Fruit fly (Drosophila melanogaster): ENCODE data around the gene ATPsynCF6.

The ATPsynCF6 gene

DNA sequence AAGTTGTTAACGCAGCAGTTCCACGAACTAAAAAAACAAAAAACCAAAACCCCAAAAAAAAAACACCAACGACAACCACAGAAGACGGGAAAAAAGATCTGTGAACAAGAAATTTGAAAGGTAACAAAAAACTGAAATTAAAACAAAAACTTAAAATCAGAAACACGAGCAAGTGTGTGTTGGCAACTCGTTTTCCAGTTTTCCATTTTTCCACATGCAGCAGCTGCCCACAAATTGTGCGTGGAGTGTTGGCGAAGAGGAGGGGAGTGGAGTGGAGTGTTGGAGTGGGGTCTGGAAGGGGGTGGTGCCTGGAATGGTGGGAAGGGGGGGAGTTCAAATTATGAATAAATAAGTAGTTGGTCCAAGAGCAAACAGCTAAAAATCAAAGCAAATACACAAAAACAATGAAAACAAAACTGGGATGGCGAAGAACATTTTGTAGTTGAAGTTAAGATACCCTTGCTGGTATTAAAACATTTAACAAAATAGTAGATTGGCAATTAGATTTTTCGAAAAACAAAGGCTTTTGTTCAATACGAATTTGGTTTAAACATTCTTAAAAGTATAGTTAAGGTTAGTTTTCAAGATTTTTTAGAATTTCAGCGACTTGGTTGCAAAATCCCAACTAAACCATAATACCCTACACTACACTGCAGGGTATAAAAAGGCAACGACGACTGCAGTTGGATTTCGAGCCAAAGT is 22.4 kb downstream of the ATPsynCF6 start (continued):
- no peak for TF ChIP-seq fu2 (GFP tag; optimal IDR thresholded peaks at IDR 0.05)
- no peak for TF ChIP-seq CG13894 (tag; optimal IDR thresholded peaks at IDR 0.05)
- no peak for TF ChIP-seq CG7987 (GFP tag; optimal IDR thresholded peaks at IDR 0.05)
- TF ChIP-seq D19A (tag; optimal IDR thresholded peaks at IDR 0.05): peak; percentile 97
- no peak for TF ChIP-seq CG8281 (tag; optimal IDR thresholded peaks at IDR 0.05)
- TF ChIP-seq Dip2 (GFP tag; IDR thresholded peaks at IDR 0.05): no peak
- no peak for TF ChIP-seq chm (GFP tag; IDR thresholded peaks at IDR 0.05)
- no peak for TF ChIP-seq Ets97D (GFP tag; optimal IDR thresholded peaks at IDR 0.05)
- peak; percentile 55 for TF ChIP-seq CG13424 (tag; optimal IDR thresholded peaks at IDR 0.05)
- TF ChIP-seq rib (GFP tag; IDR thresholded peaks at IDR 0.05): no peak
- no peak; the same call in 2 of the 3 replicates for TF ChIP-seq Aef1 (GFP tag; IDR thresholded peaks at IDR 0.05)
- no peak for TF ChIP-seq pb (GFP tag; optimal IDR thresholded peaks at IDR 0.05)
- TF ChIP-seq usp (GFP tag; optimal IDR thresholded peaks at IDR 0.05): no peak
- no peak for TF ChIP-seq vnd (GFP tag; IDR thresholded peaks at IDR 0.05; ENCODE audit: partially characterized antibody)
- peak; percentile 40 for TF ChIP-seq NfI (GFP tag; optimal IDR thresholded peaks at IDR 0.05)
- TF ChIP-seq CG16779 (GFP tag; IDR thresholded peaks at IDR 0.05): no peak
- TF ChIP-seq Dad (GFP tag; optimal IDR thresholded peaks at IDR 0.05): no peak
- TF ChIP-seq dmrt99B (tag; optimal IDR thresholded peaks at IDR 0.05): peak; percentile 67
- no peak for TF ChIP-seq eyg (GFP tag; optimal IDR thresholded peaks at IDR 0.05)
- no peak for TF ChIP-seq pho (GFP tag; optimal IDR thresholded peaks at IDR 0.05)
- no peak for TF ChIP-seq cad (GFP tag; optimal IDR thresholded peaks at IDR 0.05)
- TF ChIP-seq psq (GFP tag; optimal IDR thresholded peaks at IDR 0.05): no peak
- TF ChIP-seq CG18619 (GFP tag; optimal IDR thresholded peaks at IDR 0.05): peak; percentile 30
- TF ChIP-seq Asciz (GFP tag; optimal IDR thresholded peaks at IDR 0.05): peak; percentile 15
- peak; percentile 37 for TF ChIP-seq D19B (GFP tag; optimal IDR thresholded peaks at IDR 0.05)
- TF ChIP-seq CG16863 (GFP tag; optimal IDR thresholded peaks at IDR 0.05): no peak
- no peak for TF ChIP-seq CG7271 (tag; optimal IDR thresholded peaks at IDR 0.05)
- TF ChIP-seq CG6813 (GFP tag; optimal IDR thresholded peaks at IDR 0.05): no peak
- no peak for TF ChIP-seq CG11696 (GFP tag; IDR thresholded peaks at IDR 0.05)
- TF ChIP-seq CG2712 (tag; optimal IDR thresholded peaks at IDR 0.05): peak; percentile 78
- TF ChIP-seq CG13624 (GFP tag; optimal IDR thresholded peaks at IDR 0.05): peak; percentile 4
- TF ChIP-seq zfh2 (GFP tag; optimal IDR thresholded peaks at IDR 0.05): no peak
- TF ChIP-seq MBD-R2 (GFP tag; IDR thresholded peaks at IDR 0.05): no peak
- peak; percentile 48 for TF ChIP-seq CG30403 (GFP tag; optimal IDR thresholded peaks at IDR 0.05)
- no peak for TF ChIP-seq sima (GFP tag; optimal IDR thresholded peaks at IDR 0.05)
- no peak for TF ChIP-seq fd64A (GFP tag; optimal IDR thresholded peaks at IDR 0.05)
- no peak; the same call in 1 of the 2 replicates for TF ChIP-seq CG10366 (GFP tag; IDR thresholded peaks at IDR 0.05)
- no peak for TF ChIP-seq Usf (GFP tag; optimal IDR thresholded peaks at IDR 0.05)
- no peak for TF ChIP-seq ase (GFP tag; IDR thresholded peaks at IDR 0.05)
- TF ChIP-seq Atf3 (GFP tag; optimal IDR thresholded peaks at IDR 0.05): no peak
- TF ChIP-seq CG42726 (GFP tag; IDR thresholded peaks at IDR 0.05; ENCODE audit: partially characterized antibody): no peak
- TF ChIP-seq Taf1 (GFP tag; IDR thresholded peaks at IDR 0.05): no peak
- no peak for TF ChIP-seq kay (GFP tag; optimal IDR thresholded peaks at IDR 0.05)
- no peak for TF ChIP-seq Dll (GFP tag; IDR thresholded peaks at IDR 0.05; ENCODE audit: partially characterized antibody)
- peak; percentile 39 for TF ChIP-seq CG9437 (GFP tag; optimal IDR thresholded peaks at IDR 0.05)
- TF ChIP-seq CG4707 (GFP tag; optimal IDR thresholded peaks at IDR 0.05): no peak
- TF ChIP-seq CG2199 (GFP tag; IDR thresholded peaks at IDR 0.05): no peak
- TF ChIP-seq CG17829 (tag; optimal IDR thresholded peaks at IDR 0.05): peak; percentile 53
- no peak for TF ChIP-seq CG3995 (GFP tag; optimal IDR thresholded peaks at IDR 0.05)
- no peak for TF ChIP-seq zfh1 (GFP tag; IDR thresholded peaks at IDR 0.05)
- no peak for TF ChIP-seq wek (GFP tag; optimal IDR thresholded peaks at IDR 0.05)

All from whole organism, embryonic.